Worm (Caenorhabditis elegans): Measurements from ENCODE around the gene abts-4.

ce11 chrX:6729593-6729992 is 31.9 kb downstream of the abts-4 start, which contains the start of gene K11G12.6:
- TF ChIP-seq ama-1 (optimal IDR thresholded peaks at IDR 0.05) = no peak
- no peak for TF ChIP-seq jun-1 (tag; optimal IDR thresholded peaks at IDR 0.05)
- peak; percentile 54 for TF ChIP-seq mep-1 (tag; optimal IDR thresholded peaks at IDR 0.05)
- no peak for TF ChIP-seq isw-1 (GFP tag; IDR thresholded peaks at IDR 0.05)
- TF ChIP-seq ztf-11 (tag; optimal IDR thresholded peaks at IDR 0.05) = no peak
- TF ChIP-seq fkh-10 (GFP tag; optimal IDR thresholded peaks at IDR 0.05) = no peak
- TF ChIP-seq unc-130 (tag; optimal IDR thresholded peaks at IDR 0.05) = no peak
